Worm (Caenorhabditis elegans): ENCODE measurements around the gene nspg-10.

DNA sequence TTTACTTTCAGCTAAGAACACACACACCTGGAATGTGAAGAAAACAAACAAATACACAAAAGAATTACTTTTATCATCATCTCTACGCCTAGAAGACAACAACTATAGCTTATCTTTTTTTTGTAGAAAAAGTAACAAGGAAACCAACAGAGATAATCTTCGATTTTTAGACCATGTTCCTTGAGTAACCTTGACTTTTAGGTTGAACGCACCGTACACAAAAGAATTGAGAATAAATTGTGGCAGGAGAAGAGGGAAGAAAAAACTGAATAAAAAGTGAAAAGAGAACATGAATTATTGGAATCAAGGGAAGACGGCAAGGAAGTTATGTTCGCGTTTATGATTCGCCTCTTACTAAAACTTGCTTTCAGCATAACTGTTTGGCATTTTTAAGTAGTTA is 35.4 kb downstream of the nspg-10 start:
- no peak for TF ChIP-seq ztf-28 (GFP tag; IDR thresholded peaks at IDR 0.05)
- no peak for TF ChIP-seq B0261.1 (tag; optimal IDR thresholded peaks at IDR 0.05)
- TF ChIP-seq athp-1 (tag; optimal IDR thresholded peaks at IDR 0.05), result no peak
- TF ChIP-seq somi-1 (GFP tag; optimal IDR thresholded peaks at IDR 0.05), result no peak
- no peak for TF ChIP-seq ceh-27 (GFP tag; optimal IDR thresholded peaks at IDR 0.05)
- no peak for TF ChIP-seq mel-28 (tag; optimal IDR thresholded peaks at IDR 0.05; ENCODE audit: borderline replicate concordance)
- no peak for TF ChIP-seq let-607 (tag; optimal IDR thresholded peaks at IDR 0.05)
- TF ChIP-seq ztf-26 (tag; optimal IDR thresholded peaks at IDR 0.05), result peak; percentile 18
- TF ChIP-seq Y53G8AR.9 (GFP tag; conservative IDR thresholded peaks at IDR 0.05), result no peak
- TF ChIP-seq ama-1 (optimal IDR thresholded peaks at IDR 0.05), result no peak
- TF ChIP-seq ama-1 (GFP tag; optimal IDR thresholded peaks at IDR 0.05), result no peak
- no peak for TF ChIP-seq cebp-1 (GFP tag; IDR thresholded peaks at IDR 0.05)
- no peak for TF ChIP-seq cebp-1 (tag; optimal IDR thresholded peaks at IDR 0.05)
- no peak for TF ChIP-seq mxl-1 (tag; optimal IDR thresholded peaks at IDR 0.05)

Data from whole organism, young adult.